Fruit fly (Drosophila melanogaster): Measurements from ENCODE around the gene alphaTub84B.

- TF ChIP-seq pdm3 (GFP tag; optimal IDR thresholded peaks at IDR 0.05) (no peak), CG11762 (GFP tag; optimal IDR thresholded peaks at IDR 0.05; ENCODE audit: insufficient read depth) (no peak), OdsH (GFP tag; optimal IDR thresholded peaks at IDR 0.05) (no peak)
Measured at dm6 chr3R:7085455-7085854, 944 bp upstream of the alphaTub84B start.

All from whole organism, prepupa.